Worm (Caenorhabditis elegans): ENCODE data around the gene sri-63.

Gene sri-63

ce11 chrII:3327104-3327503, 39.9 kb downstream of the sri-63 start, which contains the start of gene Y46D2A.3:
Gene Y46D2A.3, minus strand, starts transcription at chrII:3327204.
- no peak for TF ChIP-seq lir-3 (tag; optimal IDR thresholded peaks at IDR 0.05; ENCODE audit: poor library complexity)
- TF ChIP-seq nhr-71 (tag; optimal IDR thresholded peaks at IDR 0.05) = no peak
- TF ChIP-seq skn-1 (tag; optimal IDR thresholded peaks at IDR 0.05) = no peak
- TF ChIP-seq ceh-63 (GFP tag; optimal IDR thresholded peaks at IDR 0.05) = no peak

ce11 chrII:3332039-3332438, 44.9 kb downstream of the sri-63 start, which contains the start of gene irld-27:
Gene irld-27, plus strand, starts transcription at chrII:3332339.
- TF ChIP-seq sox-4 (tag; optimal IDR thresholded peaks at IDR 0.05) (no peak), lin-14 (GFP tag; optimal IDR thresholded peaks at IDR 0.05) (no peak), sptf-1 (tag; optimal IDR thresholded peaks at IDR 0.05) (no peak), tbx-2 (tag; optimal IDR thresholded peaks at IDR 0.05) (no peak), pag-3 (tag; optimal IDR thresholded peaks at IDR 0.05; ENCODE audit: borderline replicate concordance, insufficient read depth) (no peak), rnt-1 (tag; optimal IDR thresholded peaks at IDR 0.05) (no peak), unc-62 (GFP tag; optimal IDR thresholded peaks at IDR 0.05) (no peak), jun-1 (tag; optimal IDR thresholded peaks at IDR 0.05) (no peak), nhr-28 (tag; optimal IDR thresholded peaks at IDR 0.05) (no peak), unc-30 (tag; optimal IDR thresholded peaks at IDR 0.05) (no peak), tlp-1 (tag; optimal IDR thresholded peaks at IDR 0.05) (no peak), efl-1 (optimal IDR thresholded peaks at IDR 0.05) (no peak), efl-1 (GFP tag; optimal IDR thresholded peaks at IDR 0.05 in 1 of 2) (no peak), ceh-63 (GFP tag; optimal IDR thresholded peaks at IDR 0.05) (no peak), hpl-2 (GFP tag; optimal IDR thresholded peaks at IDR 0.05) (no peak), hlh-4 (tag; optimal IDR thresholded peaks at IDR 0.05) (no peak), mef-2 (tag; optimal IDR thresholded peaks at IDR 0.05) (no peak)

DNA sequence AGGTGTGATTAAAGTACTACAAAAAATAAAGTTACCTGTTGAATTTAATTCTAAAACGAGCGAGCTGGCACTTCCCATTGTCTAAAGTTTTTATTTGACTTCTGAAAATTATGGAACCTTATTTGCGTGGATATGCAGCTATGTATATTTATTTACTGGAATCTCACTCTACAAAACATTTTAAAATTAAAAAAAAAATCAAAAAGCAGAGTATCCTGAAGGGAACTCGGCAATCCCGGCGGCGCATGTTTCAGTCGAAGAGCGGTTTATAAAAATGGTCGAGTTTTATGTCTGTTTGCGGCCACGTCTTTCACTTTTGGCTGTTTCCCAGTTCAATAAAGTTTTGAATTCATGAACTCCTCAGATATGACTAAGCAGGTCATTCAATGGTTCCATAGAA, 49.9 kb downstream of the sri-63 start, which contains the start of gene F14D2.19:
Gene F14D2.19 (minus strand): TSS at position 101 of the 400 bp plus-strand sequence.
- TF ChIP-seq unc-30 (tag; optimal IDR thresholded peaks at IDR 0.05) = no peak
- no peak for TF ChIP-seq fkh-4 (tag; optimal IDR thresholded peaks at IDR 0.05; ENCODE audit: borderline replicate concordance)
- TF ChIP-seq F16B12.6 (tag; optimal IDR thresholded peaks at IDR 0.05) = no peak
- no peak for TF ChIP-seq lsy-2 (tag; optimal IDR thresholded peaks at IDR 0.05)
- no peak for TF ChIP-seq xbp-1 (tag; optimal IDR thresholded peaks at IDR 0.05)
- no peak for TF ChIP-seq dpl-1 (GFP tag; optimal IDR thresholded peaks at IDR 0.05)
- TF ChIP-seq sup-37 (GFP tag; optimal IDR thresholded peaks at IDR 0.05) = no peak
- TF ChIP-seq nhr-47 (tag; optimal IDR thresholded peaks at IDR 0.05) = no peak
- no peak for TF ChIP-seq aha-1 (tag; optimal IDR thresholded peaks at IDR 0.05)
- TF ChIP-seq grh-1 (GFP tag; IDR thresholded peaks at IDR 0.05) = no peak
- no peak for TF ChIP-seq elt-3 (tag; optimal IDR thresholded peaks at IDR 0.05)
- TF ChIP-seq alr-1 (tag; optimal IDR thresholded peaks at IDR 0.05; ENCODE audit: borderline replicate concordance) = no peak
- no peak for TF ChIP-seq egl-27 (tag; optimal IDR thresholded peaks at IDR 0.05)

DNA sequence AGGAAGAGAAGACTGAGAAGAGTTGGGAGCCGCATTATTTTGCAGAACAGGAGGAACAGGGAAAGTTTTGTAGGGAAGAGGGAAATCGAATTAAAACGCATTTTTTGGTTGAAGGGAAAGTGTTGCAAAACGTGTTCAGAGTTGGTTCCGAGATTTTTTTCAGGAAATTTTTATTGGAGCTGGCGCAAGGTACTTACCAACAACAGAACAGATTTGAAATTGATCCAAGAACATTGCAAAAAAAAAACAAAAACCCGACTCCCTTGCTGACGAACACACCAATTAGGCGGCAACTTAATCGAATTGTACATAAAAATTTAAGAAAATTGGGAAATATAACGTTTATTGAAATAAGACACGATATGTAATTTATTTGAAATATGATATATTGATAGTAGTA, 51.4 kb downstream of the sri-63 start, which contains the start of gene F14D2.7:
Gene F14D2.7 (minus strand): TSS at position 101 of the 400 bp plus-strand sequence.
- TF ChIP-seq C16A3.4 (tag; optimal IDR thresholded peaks at IDR 0.05) = no peak
- no peak for TF ChIP-seq efl-1 (optimal IDR thresholded peaks at IDR 0.05)
- TF ChIP-seq efl-1 (GFP tag; optimal IDR thresholded peaks at IDR 0.05 in 1 of 2) = no peak
- TF ChIP-seq C34B4.2 (tag; optimal IDR thresholded peaks at IDR 0.05) = no peak
- no peak for TF ChIP-seq nhr-28 (tag; optimal IDR thresholded peaks at IDR 0.05)
- TF ChIP-seq sptf-1 (tag; optimal IDR thresholded peaks at IDR 0.05) = no peak
- no peak for TF ChIP-seq snpc-4 (tag; optimal IDR thresholded peaks at IDR 0.05)
- no peak for TF ChIP-seq alr-1 (tag; optimal IDR thresholded peaks at IDR 0.05; ENCODE audit: borderline replicate concordance)
- TF ChIP-seq lin-35 (GFP tag; optimal IDR thresholded peaks at IDR 0.05) = no peak
- no peak for TF ChIP-seq aha-1 (tag; optimal IDR thresholded peaks at IDR 0.05)
- no peak for TF ChIP-seq hlh-4 (tag; optimal IDR thresholded peaks at IDR 0.05)
- no peak for TF ChIP-seq tlp-1 (tag; optimal IDR thresholded peaks at IDR 0.05)
- TF ChIP-seq unc-62 (GFP tag; optimal IDR thresholded peaks at IDR 0.05) = no peak
- TF ChIP-seq jun-1 (tag; optimal IDR thresholded peaks at IDR 0.05) = no peak
- TF ChIP-seq lin-39 (tag; optimal IDR thresholded peaks at IDR 0.05) = no peak
- TF ChIP-seq pag-3 (tag; optimal IDR thresholded peaks at IDR 0.05; ENCODE audit: borderline replicate concordance, insufficient read depth) = no peak
- TF ChIP-seq ceh-63 (GFP tag; optimal IDR thresholded peaks at IDR 0.05) = no peak
- no peak for TF ChIP-seq unc-130 (tag; optimal IDR thresholded peaks at IDR 0.05)

Data from whole organism, L1 larva.